Worm (Caenorhabditis elegans): ENCODE results near the gene Y68A4A.10.

Y68A4A.10 gene

ce11 chrV:17236345-17236744 lies 34.4 kb downstream of the Y68A4A.10 start, which contains the start of gene T19C9.10:
Gene T19C9.10, plus strand, starts transcription at chrV:17236592.
- TF ChIP-seq pqm-1 (tag; optimal IDR thresholded peaks at IDR 0.05) (no peak), dve-1 (tag; optimal IDR thresholded peaks at IDR 0.05; ENCODE audit: insufficient read depth) (no peak), aha-1 (tag) (peak; percentile 54), Y48G9A.11 (GFP tag; IDR thresholded peaks at IDR 0.05) (no peak)

- no peak for TF ChIP-seq ceh-20 (GFP tag; IDR thresholded peaks at IDR 0.05)
- TF ChIP-seq nhr-11 (tag; optimal IDR thresholded peaks at IDR 0.05): no peak
- peak; percentile 55 for TF ChIP-seq hlh-11 (tag; optimal IDR thresholded peaks at IDR 0.05)
- no peak for TF ChIP-seq daf-12 (tag; optimal IDR thresholded peaks at IDR 0.05)
- TF ChIP-seq Y105C5A.15 (GFP tag; IDR thresholded peaks at IDR 0.05): no peak
- TF ChIP-seq ceh-82 (tag; optimal IDR thresholded peaks at IDR 0.05): no peak
- 0 out of 2 replicates have a peak, but pooled peaks have one; percentile 51 for TF ChIP-seq php-3 (GFP tag; IDR thresholded peaks at IDR 0.05)
- TF ChIP-seq lir-3 (tag; optimal IDR thresholded peaks at IDR 0.05): no peak
- no peak for TF ChIP-seq daf-16 (GFP tag; optimal IDR thresholded peaks at IDR 0.05)
- TF ChIP-seq daf-16 (tag; optimal IDR thresholded peaks at IDR 0.05): peak; percentile 83
- TF ChIP-seq nhr-28 (tag; optimal IDR thresholded peaks at IDR 0.05): peak; percentile 74
- TF ChIP-seq pqm-1 (tag; optimal IDR thresholded peaks at IDR 0.05): peak; percentile 74
- no peak for TF ChIP-seq daf-8 (GFP tag; IDR thresholded peaks at IDR 0.05)
- TF ChIP-seq zip-2 (tag; optimal IDR thresholded peaks at IDR 0.05): no peak
- TF ChIP-seq saeg-2 (GFP tag; IDR thresholded peaks at IDR 0.05): no peak
- TF ChIP-seq nhr-76 (tag; optimal IDR thresholded peaks at IDR 0.05): no peak
- TF ChIP-seq dmd-6 (GFP tag; IDR thresholded peaks at IDR 0.05): peak; percentile 37; the same call in 1 of the 2 replicates
Measured at ce11 chrV:17238799-17239198, 36.9 kb downstream of the Y68A4A.10 start, which contains the start of gene T19C9.8. Gene T19C9.8, plus strand, starts transcription at chrV:17239097.

- no peak for TF ChIP-seq gei-8 (GFP tag; optimal IDR thresholded peaks at IDR 0.05)
- TF ChIP-seq snpc-1.2 (GFP tag; IDR thresholded peaks at IDR 0.05): no peak
- TF ChIP-seq unc-62 (GFP tag; optimal IDR thresholded peaks at IDR 0.05 in 1 of 2): peak in 1 of 2 experiments; percentile 5
- TF ChIP-seq unc-62 (tag; optimal IDR thresholded peaks at IDR 0.05): no peak
- no peak for TF ChIP-seq spr-3 (GFP tag; optimal IDR thresholded peaks at IDR 0.05)
- TF ChIP-seq nhr-28 (tag; optimal IDR thresholded peaks at IDR 0.05): peak; percentile 21
- TF ChIP-seq daf-16 (GFP tag; optimal IDR thresholded peaks at IDR 0.05): no peak
- peak; percentile 55 for TF ChIP-seq daf-16 (tag; optimal IDR thresholded peaks at IDR 0.05)
- 0 out of 2 replicates have a peak, but pooled peaks have one; percentile 16 for TF ChIP-seq vab-7 (GFP tag; IDR thresholded peaks at IDR 0.05)
- no peak for TF ChIP-seq pha-4 (GFP tag; IDR thresholded peaks at IDR 0.05)
- TF ChIP-seq pha-4 (tag; optimal IDR thresholded peaks at IDR 0.05): no peak
- no peak for TF ChIP-seq nhr-10 (tag; optimal IDR thresholded peaks at IDR 0.05)
- peak; percentile 81 for TF ChIP-seq set-16 (GFP tag; IDR thresholded peaks at IDR 0.05)
- peak; percentile 77 for TF ChIP-seq pqm-1 (tag; optimal IDR thresholded peaks at IDR 0.05)
- TF ChIP-seq dmd-6 (GFP tag; IDR thresholded peaks at IDR 0.05): peak; percentile 8; the same call in 1 of the 2 replicates
Measured at ce11 chrV:17240579-17241277, 38.8 kb downstream of the Y68A4A.10 start.

ce11 chrV:17241278-17241661 lies 39.3 kb downstream of the Y68A4A.10 start:
- TF ChIP-seq ceh-62 (tag; optimal IDR thresholded peaks at IDR 0.05): no peak
- TF ChIP-seq nhr-28 (tag; optimal IDR thresholded peaks at IDR 0.05): peak; percentile 47
- TF ChIP-seq pqm-1 (tag; optimal IDR thresholded peaks at IDR 0.05): peak; percentile 86
- TF ChIP-seq F10B5.3 (tag; optimal IDR thresholded peaks at IDR 0.05): no peak
- no peak for TF ChIP-seq mep-1 (tag; optimal IDR thresholded peaks at IDR 0.05)
- no peak for TF ChIP-seq dve-1 (tag; optimal IDR thresholded peaks at IDR 0.05; ENCODE audit: insufficient read depth)
- no peak for TF ChIP-seq ztf-7 (tag; optimal IDR thresholded peaks at IDR 0.05)
- no peak for TF ChIP-seq ceh-20 (GFP tag; IDR thresholded peaks at IDR 0.05)
- no peak for TF ChIP-seq sdz-12 (GFP tag; optimal IDR thresholded peaks at IDR 0.05)
- TF ChIP-seq php-3 (GFP tag; IDR thresholded peaks at IDR 0.05): no peak
- peak; percentile 73 for TF ChIP-seq dmd-6 (GFP tag; IDR thresholded peaks at IDR 0.05)
- peak; percentile 53 for TF ChIP-seq hlh-11 (tag; optimal IDR thresholded peaks at IDR 0.05)
- TF ChIP-seq hif-1 (tag; optimal IDR thresholded peaks at IDR 0.05): no peak
- no peak for TF ChIP-seq daf-16 (GFP tag; optimal IDR thresholded peaks at IDR 0.05)
- peak; percentile 47 for TF ChIP-seq daf-16 (tag; optimal IDR thresholded peaks at IDR 0.05)
- no peak for TF ChIP-seq lim-7 (GFP tag; IDR thresholded peaks at IDR 0.05)
- TF ChIP-seq ceh-44 (GFP tag; IDR thresholded peaks at IDR 0.05): no peak
- no peak for TF ChIP-seq tra-1 (GFP tag; IDR thresholded peaks at IDR 0.05)
- no peak for TF ChIP-seq nhr-25 (tag; optimal IDR thresholded peaks at IDR 0.05; ENCODE audit: borderline replicate concordance, insufficient read depth)

Data from whole organism, L4 larva.